Worm (Caenorhabditis elegans) whole organism, young adult: ENCODE measurements around the gene dpy-18.

Experiments used
- B0035.1 ChIP-seq: sonication (generic microtip); optimal IDR thresholded peaks from 2 replicates; lab custom pipeline; 2016; ENCODE audit warnings: missing genetic modification characterization, mild to moderate bottlenecking, missing compliant biosample characterization, missing genotype, missing genetic modification reagents
- F55B11.4 ChIP-seq: sonication (generic microtip); optimal IDR thresholded peaks from 2 replicates; lab custom pipeline; 2016; ENCODE audit warnings: missing compliant biosample characterization, missing genetic modification characterization, borderline replicate concordance; ENCODE audit not compliant: insufficient read depth
- F57A8.1 ChIP-seq: fragments of 200-800 bp; sonication (Bioruptor generic); optimal IDR thresholded peaks from 2 replicates; lab custom pipeline; 2018; ENCODE audit warnings: mild to moderate bottlenecking, missing genetic modification characterization, moderate library complexity, missing compliant biosample characterization
- ZK185.1 ChIP-seq: sonication (generic microtip); optimal IDR thresholded peaks from 2 replicates; lab custom pipeline; 2016; ENCODE audit warnings: mild to moderate bottlenecking, missing genetic modification characterization, missing compliant biosample characterization; ENCODE audit not compliant: poor library complexity, severe bottlenecking
- aptf-3 ChIP-seq: fragments of 200-800 bp; sonication (Bioruptor generic); IDR thresholded peaks from 2 replicates; pipeline ENCODE4 v1.3.6; 2022; ENCODE audit warnings: missing genetic modification characterization, missing compliant biosample characterization
- attf-6 ChIP-seq: fragments of 200-800 bp; sonication (Bioruptor generic); IDR thresholded peaks from 2 replicates; pipeline ENCODE4 v1.3.6; 2022; ENCODE audit warnings: missing genetic modification reagents, missing genetic modification characterization, missing compliant biosample characterization
- ccch-3 ChIP-seq: fragments of 200-800 bp; sonication (Bioruptor generic); optimal IDR thresholded peaks from 2 replicates; lab custom pipeline; 2018; ENCODE audit warnings: mild to moderate bottlenecking, missing genetic modification characterization, missing compliant biosample characterization
- ceh-40 ChIP-seq: fragments of 200-800 bp; sonication (Bioruptor generic); IDR thresholded peaks from 2 replicates; pipeline ENCODE4 v1.3.6; 2022; ENCODE audit warnings: missing genetic modification characterization, missing compliant biosample characterization
- dox-1 ChIP-seq: fragments of 200-800 bp; sonication (Bioruptor generic); IDR thresholded peaks from 2 replicates; pipeline ENCODE4 v1.3.6; 2022; ENCODE audit warnings: missing genetic modification reagents, missing genetic modification characterization, missing compliant biosample characterization
- egrh-3 ChIP-seq: fragments of 200-800 bp; sonication (Bioruptor generic); IDR thresholded peaks from 2 replicates; pipeline ENCODE4 v1.3.6; 2022; ENCODE audit warnings: missing genetic modification reagents, missing genetic modification characterization, missing compliant biosample characterization
- ekl-4 ChIP-seq: fragments of 200-800 bp; sonication (Bioruptor generic); IDR thresholded peaks from 2 replicates; pipeline ENCODE4 v1.3.6; 2022; ENCODE audit warnings: missing genetic modification reagents, missing genetic modification characterization, missing compliant biosample characterization
- hmg-20 ChIP-seq: fragments of 200-800 bp; sonication (Bioruptor generic); IDR thresholded peaks from 2 replicates; pipeline ENCODE4 v1.3.6; 2022; ENCODE audit warnings: missing genetic modification reagents, missing genetic modification characterization, missing compliant biosample characterization
- mel-28 ChIP-seq: sonication (generic microtip); optimal IDR thresholded peaks from 2 replicates; lab custom pipeline; 2016; ENCODE audit warnings: borderline replicate concordance, mild to moderate bottlenecking, missing genetic modification characterization, missing compliant biosample characterization
- mxl-1 ChIP-seq: sonication (generic microtip); optimal IDR thresholded peaks from 2 replicates; lab custom pipeline; 2016; ENCODE audit warnings: missing genetic modification characterization, missing compliant biosample characterization
- nhr-120 ChIP-seq: fragments of 200-800 bp; sonication (Bioruptor generic); IDR thresholded peaks from 2 replicates; pipeline ENCODE4 v1.3.6; 2022; ENCODE audit warnings: missing genetic modification characterization, missing compliant biosample characterization
- nhr-90 ChIP-seq: sonication (generic microtip); optimal IDR thresholded peaks from 2 replicates; lab custom pipeline; 2016; ENCODE audit warnings: missing genotype, mild to moderate bottlenecking, missing genetic modification characterization, missing compliant biosample characterization
- somi-1 ChIP-seq: fragments of 200-800 bp; sonication (Bioruptor generic); optimal IDR thresholded peaks from 2 replicates; lab custom pipeline; 2018; ENCODE audit warnings: mild to moderate bottlenecking, missing genetic modification characterization, missing compliant biosample characterization
- xnd-1 ChIP-seq: sonication (generic microtip); optimal IDR thresholded peaks from 2 replicates; lab custom pipeline; 2016; ENCODE audit warnings: missing genotype, missing genetic modification reagents, missing genetic modification characterization, missing compliant biosample characterization
- zfh-2 ChIP-seq: fragments of 200-800 bp; sonication (Bioruptor generic); conservative IDR thresholded peaks from 2 replicates; pipeline ENCODE4 v1.3.6; 2022; ENCODE audit warnings: missing genetic modification reagents, missing genetic modification characterization, missing compliant biosample characterization
- ztf-25 ChIP-seq: fragments of 200-800 bp; sonication (Bioruptor generic); IDR thresholded peaks from 2 replicates; pipeline ENCODE4 v1.3.6; 2022; ENCODE audit warnings: missing genetic modification reagents, missing genetic modification characterization, missing compliant biosample characterization
- ztf-28 ChIP-seq: fragments of 200-800 bp; sonication (Bioruptor generic); IDR thresholded peaks from 2 replicates; pipeline ENCODE4 v1.3.6; 2022; ENCODE audit warnings: missing genetic modification reagents, missing genetic modification characterization, missing compliant biosample characterization

dpy-18 gene

DNA sequence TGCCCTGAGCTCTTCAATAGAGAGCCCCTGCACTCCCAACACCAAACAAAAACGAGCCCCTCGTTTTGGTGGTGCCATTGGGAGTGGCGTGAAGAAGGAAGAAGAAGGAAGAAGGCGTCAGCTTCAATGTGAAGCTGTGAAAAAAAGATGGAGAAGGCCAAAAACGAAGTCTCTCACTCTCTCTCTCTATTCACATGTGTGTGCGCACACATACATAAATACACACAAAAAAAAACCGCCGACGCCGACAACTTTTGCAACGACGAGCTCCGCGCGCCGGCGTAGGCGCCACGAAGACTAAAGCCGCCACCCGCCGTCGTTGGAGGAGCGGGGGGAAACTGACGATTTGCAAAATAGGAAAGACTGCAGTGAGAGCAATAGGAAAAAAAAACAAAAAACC lies 41.7 kb downstream of the dpy-18 start (continued):
- TF ChIP-seq F57A8.1 (no peak), B0035.1 (tag; lab: Kevin White, UChicago) (no peak), dox-1 (GFP tag; lab: Robert Waterston, UW) (no peak), ccch-3 (GFP tag; lab: Kevin White, UChicago) (no peak)

- TF ChIP-seq zfh-2 (GFP tag; lab: Robert Waterston, UW), result peak; percentile 78
- TF ChIP-seq mel-28 (tag; lab: Kevin White, UChicago), result no peak
- TF ChIP-seq, all 124 proteins: peak for 1
These were observed 43.4 kb downstream of the dpy-18 start for ce11 chrIII:11334346-11334745.

ce11 chrIII:11333032-11333732 lies 44.6 kb downstream of the dpy-18 start, which contains the start of gene T28D6.5:
TSS of gene T28D6.5 (plus strand) at chrIII:11333682.
- TF ChIP-seq F55B11.4 (no peak), egrh-3 (GFP tag; lab: Robert Waterston, UW) (no peak), hmg-20 (GFP tag; lab: Robert Waterston, UW) (no peak)

- no peak for TF ChIP-seq somi-1 (GFP tag; lab: Kevin White, UChicago)
- no peak for TF ChIP-seq aptf-3
- TF ChIP-seq ceh-40 (GFP tag; lab: Robert Waterston, UW), result no peak
- no peak for TF ChIP-seq ztf-28 (GFP tag; lab: Robert Waterston, UW)
- TF ChIP-seq hmg-20 (GFP tag; lab: Robert Waterston, UW), result no peak
- no peak for TF ChIP-seq ZK185.1
- TF ChIP-seq ztf-25 (GFP tag; lab: Robert Waterston, UW), result no peak
- TF ChIP-seq mxl-1, result no peak
- no peak for TF ChIP-seq nhr-90 (tag; lab: Kevin White, UChicago)
- no peak for TF ChIP-seq xnd-1
- TF ChIP-seq attf-6, result no peak
- no peak for TF ChIP-seq ekl-4 (GFP tag; lab: Robert Waterston, UW)
These were observed 45.5 kb downstream of the dpy-18 start for ce11 chrIII:11332306-11332705.

- TF ChIP-seq nhr-120 (GFP tag; lab: Robert Waterston, UW), result no peak
- TF ChIP-seq egrh-3 (GFP tag; lab: Robert Waterston, UW), result peak; percentile 40; the same call in 1 of the 2 replicates
These were observed 53.7 kb downstream of the dpy-18 start for ce11 chrIII:11324093-11324492.
